Worm (Caenorhabditis elegans) whole organism, dauer: ENCODE data around the gene Y54G11A.7.
"Not testable (repeated sequence)": the region's sequence is repeated elsewhere in the genome, so short reads cannot be mapped to it uniquely, and the experiment has no call there.

Experiments used
- unc-62 ChIP-seq: sonication (generic microtip); optimal IDR thresholded peaks from 2 replicates; lab custom pipeline; 2017; ENCODE audit warnings: missing biosample characterization, missing genetic modification reagents, missing genetic modification characterization

The Y54G11A.7 gene

DNA sequence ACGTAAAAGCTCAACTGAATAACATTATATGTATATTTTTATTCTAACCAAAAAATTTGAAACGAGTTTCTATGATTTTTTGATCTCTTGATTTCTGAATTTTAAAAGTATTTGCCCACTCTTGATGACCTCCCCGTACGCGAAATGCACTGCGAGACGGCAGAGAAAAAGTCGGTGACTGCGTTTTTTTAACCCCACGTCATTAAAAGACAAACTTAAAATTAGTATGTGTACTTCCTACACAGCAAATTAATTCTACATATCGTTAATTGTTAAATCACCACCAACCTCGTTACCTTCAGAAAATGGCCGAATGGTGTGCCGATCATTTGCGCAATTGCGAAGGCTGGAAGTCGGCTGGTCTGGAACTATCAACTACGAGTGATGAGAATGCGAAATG is 4.6 kb upstream of the Y54G11A.7 start, which contains the start of gene Y54G11A.4:
Gene Y54G11A.4, plus strand, starts transcription at position 301 of the 400 bp plus-strand sequence.
- TF ChIP-seq unc-62 (GFP tag; lab: Kevin White, UChicago) = no peak

- no peak for TF ChIP-seq unc-62 (GFP tag; lab: Kevin White, UChicago)
Measured at ce11 chrII:14294390-14294789, 2.7 kb upstream of the Y54G11A.7 start.

ce11 chrII:14296320-14296719 is 785 bp upstream of the Y54G11A.7 start:
- TF ChIP-seq unc-62 (GFP tag; lab: Kevin White, UChicago) = no peak

ce11 chrII:14299254-14299759 is 2.2 kb downstream of the Y54G11A.7 start:
- TF ChIP-seq unc-62 (GFP tag; lab: Kevin White, UChicago) = no peak

- TF ChIP-seq unc-62 (GFP tag; lab: Kevin White, UChicago) = not testable (repeated sequence)
Measured at ce11 chrII:14301927-14302326, 4.8 kb downstream of the Y54G11A.7 start, which contains the start of gene ctl-2. Gene ctl-2 (minus strand): TSS chrII:14302027.

DNA sequence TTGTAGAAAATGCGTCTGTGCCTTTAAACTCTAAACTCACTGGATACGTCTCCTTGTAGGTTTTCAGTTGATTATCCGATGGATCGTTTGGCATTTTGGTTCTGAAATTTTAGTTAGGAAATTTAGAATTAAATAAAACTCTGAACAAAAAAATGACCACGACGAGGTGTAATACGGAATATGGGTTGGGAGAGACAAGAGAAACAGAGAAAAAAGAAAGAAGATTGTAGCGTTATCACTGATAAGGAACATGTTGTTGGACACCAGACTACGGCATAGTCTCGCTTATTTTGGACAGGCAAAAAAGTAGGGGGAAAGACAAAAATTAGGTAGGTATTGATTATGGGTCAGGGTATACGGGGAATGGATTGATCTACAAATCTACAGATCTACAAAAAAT is 9.1 kb downstream of the Y54G11A.7 start, which contains the start of gene ctl-1:
Gene ctl-1, minus strand, starts transcription at position 101 of the 400 bp plus-strand sequence.
- not testable (repeated sequence) for TF ChIP-seq unc-62 (GFP tag; lab: Kevin White, UChicago)

DNA sequence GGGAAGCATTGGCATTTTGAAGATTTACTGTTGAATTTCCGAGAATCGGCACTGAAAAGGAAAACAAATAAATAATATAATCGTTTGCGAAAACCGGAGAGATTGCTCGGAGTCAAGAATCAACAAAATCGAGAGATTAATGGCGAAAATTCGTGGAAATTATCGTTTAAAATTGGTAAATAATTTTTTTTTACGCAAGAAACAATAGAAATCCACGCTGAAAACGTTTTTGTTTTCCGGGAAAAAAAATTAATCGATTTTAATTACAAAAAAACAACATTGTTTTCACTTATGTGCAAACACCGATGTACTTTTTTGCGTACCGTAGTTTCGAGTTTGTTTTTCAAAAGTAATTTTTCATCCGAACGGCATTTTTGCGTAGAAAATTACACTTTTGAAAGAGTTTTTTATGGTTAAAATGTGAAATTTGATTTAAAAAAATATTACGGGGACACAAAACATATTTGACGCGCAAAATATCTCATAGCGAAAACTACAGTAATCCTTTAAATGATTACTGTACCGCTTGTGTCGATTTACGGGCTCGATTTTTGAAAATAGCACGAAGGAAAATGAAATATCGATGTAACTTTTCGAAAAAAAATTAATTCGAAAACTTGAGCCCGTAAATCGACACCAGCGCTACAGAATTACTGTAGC is 13.8 kb downstream of the Y54G11A.7 start, which contains the start of gene ctl-3:
Gene ctl-3, minus strand, starts transcription at position 51 of the 660 bp plus-strand sequence.
- no peak for TF ChIP-seq unc-62 (GFP tag; lab: Kevin White, UChicago)

ce11 chrII:14311537-14311936 is 14.4 kb downstream of the Y54G11A.7 start:
- no peak for TF ChIP-seq unc-62 (GFP tag; lab: Kevin White, UChicago)

- no peak for TF ChIP-seq unc-62 (GFP tag; lab: Kevin White, UChicago)
Measured at ce11 chrII:14312182-14312581, 15.1 kb downstream of the Y54G11A.7 start.

DNA sequence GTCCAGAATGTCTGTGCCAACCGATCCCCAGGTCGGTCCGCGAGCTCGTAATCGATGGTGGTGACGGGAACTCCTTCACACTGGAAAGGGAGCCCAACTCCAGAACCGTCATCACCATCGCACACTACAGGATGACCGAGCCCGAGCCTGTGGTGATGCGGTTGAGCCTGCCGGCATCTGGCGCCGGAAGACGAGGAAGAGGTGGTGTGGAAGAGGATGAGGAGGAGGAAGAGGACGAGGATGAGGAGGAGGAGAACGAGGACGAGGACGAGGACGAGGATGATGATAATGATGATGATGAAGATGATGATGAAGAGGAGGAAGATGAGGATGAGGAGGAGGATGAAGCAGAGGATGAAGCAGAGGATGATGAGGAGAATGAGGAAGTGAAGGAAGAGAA is 20.9 kb downstream of the Y54G11A.7 start, which contains the start of gene Y54G11A.14:
Gene Y54G11A.14, plus strand, starts transcription at position 132 of the 400 bp plus-strand sequence.
- no peak for TF ChIP-seq unc-62 (GFP tag; lab: Kevin White, UChicago)

- no peak for TF ChIP-seq unc-62 (GFP tag; lab: Kevin White, UChicago)
Measured at ce11 chrII:14319227-14319626, 22.1 kb downstream of the Y54G11A.7 start.

DNA sequence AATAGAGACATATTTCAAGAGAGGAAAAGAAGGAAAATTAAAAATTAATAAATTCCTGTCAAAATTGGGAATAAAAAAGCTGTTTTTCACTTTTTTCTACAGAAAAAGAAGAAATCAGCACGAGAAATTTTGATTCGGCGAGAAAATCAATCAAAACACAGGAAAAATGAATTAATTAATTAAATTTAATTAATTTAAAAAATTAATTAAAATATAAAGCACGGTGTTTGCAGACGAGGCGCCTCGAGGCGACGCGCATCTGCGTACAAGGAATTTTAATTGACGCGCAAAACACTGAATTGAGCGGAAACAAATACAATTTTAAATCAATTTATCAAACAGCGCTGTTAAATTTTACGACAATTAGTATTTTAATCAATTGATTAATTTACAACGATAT is 24.1 kb downstream of the Y54G11A.7 start:
- TF ChIP-seq unc-62 (GFP tag; lab: Kevin White, UChicago) = no peak

DNA sequence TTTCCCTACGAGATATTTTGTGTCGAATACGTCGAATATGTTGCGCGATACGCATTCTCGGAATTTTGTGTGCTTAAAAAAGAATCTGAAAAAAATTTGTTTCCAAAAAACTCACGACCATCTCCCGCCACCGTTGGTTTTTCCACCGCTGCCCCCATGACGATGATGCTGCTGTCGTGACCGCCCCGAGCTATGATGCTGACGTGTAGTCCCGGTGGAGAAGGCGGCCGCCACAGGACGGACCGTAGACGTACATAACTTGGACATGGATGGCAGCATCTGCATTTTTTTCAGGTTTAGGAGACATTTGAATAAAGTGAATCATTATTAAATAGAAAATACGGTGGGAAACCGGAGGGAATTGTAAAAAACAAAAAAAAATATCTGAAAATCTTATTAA is 47.1 kb downstream of the Y54G11A.7 start, which contains the start of gene ddl-3:
Gene ddl-3, minus strand, starts transcription at position 289 of the 400 bp plus-strand sequence.
- TF ChIP-seq unc-62 (GFP tag; lab: Kevin White, UChicago) = not testable (repeated sequence)

DNA sequence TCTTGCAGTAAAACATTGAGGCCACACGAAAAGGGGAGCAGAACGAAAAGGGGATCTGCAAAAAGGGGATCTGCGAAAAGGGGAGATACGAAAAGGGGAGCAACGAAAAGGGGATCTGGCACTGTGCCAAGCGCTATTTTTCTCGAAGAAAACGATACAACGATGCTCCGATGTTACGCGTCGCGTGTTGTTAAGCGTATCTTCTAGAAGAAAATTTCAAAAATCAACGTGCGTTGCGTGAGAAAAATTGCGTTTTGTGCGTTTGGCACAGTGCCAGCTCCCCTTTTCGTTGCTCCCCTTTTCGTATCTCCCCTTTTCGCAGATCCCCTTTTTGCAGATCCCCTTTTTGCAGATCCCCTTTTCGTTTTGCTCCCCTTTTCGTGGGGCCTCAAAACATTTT is 49.1 kb downstream of the Y54G11A.7 start, which contains the start of gene Y54G11A.9:
Gene Y54G11A.9, minus strand, starts transcription at position 196 of the 400 bp plus-strand sequence.
- TF ChIP-seq unc-62 (GFP tag; lab: Kevin White, UChicago) = not testable (repeated sequence)
